Fruit fly (Drosophila melanogaster): ENCODE measurements around the gene CG32240.

Gene CG32240

DNA sequence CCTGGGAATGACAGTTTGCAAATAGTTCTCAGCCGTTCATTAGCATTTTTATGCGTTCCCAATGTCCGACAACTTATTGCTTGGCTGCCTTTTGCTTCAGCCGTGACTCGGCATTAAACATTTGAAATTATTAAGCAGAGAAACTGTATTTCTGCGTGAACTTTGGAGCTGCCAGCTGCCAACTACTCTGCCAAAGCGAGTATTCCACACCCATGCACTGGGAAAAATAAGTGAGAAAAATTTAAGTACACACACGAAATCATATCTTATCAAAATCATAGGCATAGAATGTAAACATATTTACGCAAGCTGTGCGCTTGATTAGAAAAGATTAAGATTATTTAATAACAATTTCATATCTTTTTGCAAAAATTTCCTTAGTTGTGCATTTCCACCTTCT lies 31.5 kb upstream of the CG32240 start (continued):
- TF ChIP-seq CG17385 (GFP tag; optimal IDR thresholded peaks at IDR 0.05) (peak; percentile 39), CG10147 (GFP tag; optimal IDR thresholded peaks at IDR 0.05) (no peak), slbo (GFP tag; IDR thresholded peaks at IDR 0.05) (peak; percentile 84), Camta (GFP tag; optimal IDR thresholded peaks at IDR 0.05) (peak; percentile 23), ham (GFP tag; IDR thresholded peaks at IDR 0.05) (no peak), Trl (optimal IDR thresholded peaks at IDR 0.05) (no peak), Trl (GFP tag; optimal IDR thresholded peaks at IDR 0.05) (no peak), Jarid2 (GFP tag; optimal IDR thresholded peaks at IDR 0.05) (peak; percentile 5), CG32767 (GFP tag; IDR thresholded peaks at IDR 0.05) (peak; percentile 34; the same call in 1 of the 2 replicates), CG7987 (GFP tag; optimal IDR thresholded peaks at IDR 0.05) (peak; percentile 5), Nf-YA (GFP tag; IDR thresholded peaks at IDR 0.05) (no peak), Optix (GFP tag; IDR thresholded peaks at IDR 0.05) (peak; percentile 61; the same call in 2 of the 3 replicates), ranshi (GFP tag; IDR thresholded peaks at IDR 0.05) (peak; percentile 55; the same call in 1 of the 2 replicates), CG17802 (tag; optimal IDR thresholded peaks at IDR 0.05) (no peak), sr (GFP tag; IDR thresholded peaks at IDR 0.05) (0 out of 3 replicates have a peak, but pooled peaks have one; percentile 18), CG1024 (GFP tag; IDR thresholded peaks at IDR 0.05) (no peak), CG4328 (GFP tag; optimal IDR thresholded peaks at IDR 0.05) (no peak), HLH4C (GFP tag; IDR thresholded peaks at IDR 0.05; ENCODE audit: partially characterized antibody) (no peak), Antp (GFP tag; optimal IDR thresholded peaks at IDR 0.05) (peak; percentile 22), dimm (GFP tag; IDR thresholded peaks at IDR 0.05) (no peak), p53 (GFP tag; optimal IDR thresholded peaks at IDR 0.05) (no peak), CG13296 (GFP tag; optimal IDR thresholded peaks at IDR 0.05) (no peak), sd (tag; optimal IDR thresholded peaks at IDR 0.05) (peak; percentile 58), pita (GFP tag; optimal IDR thresholded peaks at IDR 0.05) (no peak), CG10543 (GFP tag; optimal IDR thresholded peaks at IDR 0.05) (peak; percentile 47), CG30403 (GFP tag; optimal IDR thresholded peaks at IDR 0.05) (peak; percentile 53), Dip2 (GFP tag; IDR thresholded peaks at IDR 0.05) (no peak), CG7786 (GFP tag; optimal IDR thresholded peaks at IDR 0.05) (peak; percentile 22), trem (tag; optimal IDR thresholded peaks at IDR 0.05) (no peak), ems (GFP tag; optimal IDR thresholded peaks at IDR 0.05) (peak; percentile 37), Deaf1 (tag; optimal IDR thresholded peaks at IDR 0.05) (no peak), bigmax (GFP tag; optimal IDR thresholded peaks at IDR 0.05) (no peak), CG7928 (GFP tag; optimal IDR thresholded peaks at IDR 0.05) (no peak), CG2120 (GFP tag; optimal IDR thresholded peaks at IDR 0.05) (peak; percentile 64), fd96Cb (tag; optimal IDR thresholded peaks at IDR 0.05) (no peak), CG32772 (GFP tag; IDR thresholded peaks at IDR 0.05) (no peak), salm (tag; optimal IDR thresholded peaks at IDR 0.05) (no peak), Kr (GFP tag; optimal IDR thresholded peaks at IDR 0.05) (no peak), chinmo (GFP tag; IDR thresholded peaks at IDR 0.05; ENCODE audit: partially characterized antibody) (peak; percentile 86; the same call in 2 of the 4 replicates), lilli (GFP tag; optimal IDR thresholded peaks at IDR 0.05) (peak; percentile 45), CHES-1-like (GFP tag; optimal IDR thresholded peaks at IDR 0.05) (no peak), zen2 (GFP tag; IDR thresholded peaks at IDR 0.05; ENCODE audit: partially characterized antibody) (no peak), CG12155 (GFP tag; optimal IDR thresholded peaks at IDR 0.05) (peak; percentile 31), lbe (GFP tag; optimal IDR thresholded peaks at IDR 0.05) (no peak), CG9609 (GFP tag; optimal IDR thresholded peaks at IDR 0.05) (peak; percentile 31), CG6765 (GFP tag; optimal IDR thresholded peaks at IDR 0.05) (no peak), B-H1 (GFP tag; IDR thresholded peaks at IDR 0.05) (peak; percentile 69), CG6791 (GFP tag; IDR thresholded peaks at IDR 0.05; ENCODE audit: partially characterized antibody) (no peak), gce (GFP tag; IDR thresholded peaks at IDR 0.05) (peak; percentile 39; the same call in 1 of the 3 replicates), CG13287 (GFP tag; IDR thresholded peaks at IDR 0.05; ENCODE audit: partially characterized antibody) (no peak), CG30431 (GFP tag; optimal IDR thresholded peaks at IDR 0.05) (peak; percentile 29)

All from whole organism, embryonic.